Worm (Caenorhabditis elegans) whole organism, L1 larva: Measurements from ENCODE around the gene txt-9.
A peak's percentile ranks its signal among the peaks of the same experiment; 100 is the strongest.

Experiments used
- C16A3.4 ChIP-seq: fragments of 150-350 bp; optimal IDR thresholded peaks from 2 replicates; lab custom pipeline; 2014; ENCODE audit warnings: missing biosample characterization, missing genetic modification characterization
- Y116A8C.19 ChIP-seq: sonication (generic microtip); optimal IDR thresholded peaks from 2 replicates; lab custom pipeline; 2016; ENCODE audit warnings: missing compliant biosample characterization, missing genetic modification characterization, borderline replicate concordance
- aly-2 ChIP-seq: fragments of 150-350 bp; optimal IDR thresholded peaks from 2 replicates; lab custom pipeline; 2014; ENCODE audit warnings: missing biosample characterization, missing genetic modification characterization
- ama-1 ChIP-seq: fragments of 150-350 bp; optimal IDR thresholded peaks from 2 replicates; lab custom pipeline; 2014
- ceh-8 ChIP-seq: fragments of 200-800 bp; sonication (Bioruptor generic); optimal IDR thresholded peaks from 2 replicates; lab custom pipeline; 2018; ENCODE audit warnings: mild to moderate bottlenecking, missing genetic modification characterization, moderate library complexity, missing compliant biosample characterization
- ceh-82 ChIP-seq, 3 experiments: fragments of 150-350 bp in 1 of 3; sonication (generic microtip) in 2 of 3; optimal IDR thresholded peaks; 2 replicates each; lab custom pipeline; 2014 to 2017; ENCODE audit warnings: missing biosample characterization in 3 of 3, missing genetic modification characterization in 3 of 3
- ceh-88 ChIP-seq: fragments of 200-800 bp; sonication (Bioruptor generic); IDR thresholded peaks from 2 replicates; pipeline ENCODE4 v1.3.6; 2022; ENCODE audit warnings: missing genetic modification characterization, missing compliant biosample characterization
- ceh-90 ChIP-seq: sonication (generic microtip); optimal IDR thresholded peaks from 2 replicates; lab custom pipeline; 2016; ENCODE audit warnings: missing genetic modification characterization, missing compliant biosample characterization
- dpl-1 ChIP-seq, 3 experiments: fragments of 150-350 bp in 2 of 3; sonication (generic microtip) in 1 of 3; optimal IDR thresholded peaks; 2 replicates each; lab custom pipeline; 2014 to 2017; ENCODE audit warnings: missing biosample characterization in 3 of 3, missing genetic modification characterization in 3 of 3, missing genetic modification reagents in 3 of 3
- dsc-1 ChIP-seq: sonication (generic microtip); optimal IDR thresholded peaks from 2 replicates; lab custom pipeline; 2016; ENCODE audit warnings: mild to moderate bottlenecking, missing genetic modification characterization, missing compliant biosample characterization
- efl-1 ChIP-seq, 4 experiments: fragments of 150-350 bp; optimal IDR thresholded peaks in 3 of 4; peaks in 1 of 4; 1 replicate in 1 of 4; 2 replicates in 3 of 4; lab custom pipeline; 2014; ENCODE audit warnings: missing biosample characterization in 2 of 4, missing genetic modification characterization in 2 of 4, missing genetic modification reagents in 2 of 4
- efl-3 ChIP-seq: fragments of 200-800 bp; sonication (Bioruptor generic); optimal IDR thresholded peaks from 2 replicates; lab custom pipeline; 2018; ENCODE audit warnings: mild to moderate bottlenecking, missing genetic modification characterization, missing compliant biosample characterization
- egl-27 ChIP-seq, 2 experiments: fragments of 150-350 bp in 1 of 2; sonication (generic microtip); optimal IDR thresholded peaks; 3 replicates each; lab custom pipeline; 2017 to 2018; ENCODE audit warnings: missing biosample characterization in 2 of 2, missing genetic modification characterization in 2 of 2, missing genetic modification reagents in 2 of 2
- elt-2 ChIP-seq: sonication (generic microtip); optimal IDR thresholded peaks from 2 replicates; lab custom pipeline; 2016; ENCODE audit warnings: missing genetic modification characterization, mild to moderate bottlenecking, inconsistent platforms, missing compliant biosample characterization, missing genetic modification reagents
- elt-3 ChIP-seq, 6 experiments: fragments of 150-350 bp in 1 of 6; sonication (generic microtip); optimal IDR thresholded peaks; 2 replicates each; lab custom pipeline; 2017 to 2018; ENCODE audit warnings: missing biosample characterization in 6 of 6, missing genetic modification characterization in 6 of 6, inconsistent platforms in 1 of 6
- fkh-4 ChIP-seq: sonication (generic microtip); optimal IDR thresholded peaks from 2 replicates; lab custom pipeline; 2016; ENCODE audit warnings: missing compliant biosample characterization, missing genetic modification characterization, borderline replicate concordance
- fkh-8 ChIP-seq: sonication (generic microtip); optimal IDR thresholded peaks from 2 replicates; lab custom pipeline; 2016; ENCODE audit warnings: mild to moderate bottlenecking, missing genetic modification characterization, missing compliant biosample characterization
- fos-1 ChIP-seq: fragments of 150-350 bp; optimal IDR thresholded peaks from 2 replicates; lab custom pipeline; 2014; ENCODE audit warnings: missing biosample characterization, missing genetic modification characterization
- grh-1 ChIP-seq: fragments of 200-800 bp; sonication (Bioruptor generic); IDR thresholded peaks from 2 replicates; pipeline ENCODE4 v1.3.6; 2022; ENCODE audit warnings: missing genetic modification reagents, missing genetic modification characterization, missing compliant biosample characterization
- jun-1 ChIP-seq: fragments of 150-350 bp; optimal IDR thresholded peaks from 2 replicates; lab custom pipeline; 2014; ENCODE audit warnings: missing biosample characterization, missing genetic modification reagents, missing genetic modification characterization
- lin-13 ChIP-seq: fragments of 150-350 bp; optimal IDR thresholded peaks from 2 replicates; lab custom pipeline; 2014; ENCODE audit warnings: missing biosample characterization, missing genetic modification reagents, missing genetic modification characterization
- lin-35 ChIP-seq, 2 experiments: fragments of 150-350 bp; optimal IDR thresholded peaks; 2 replicates each; lab custom pipeline; 2014; ENCODE audit warnings: missing biosample characterization in 2 of 2, missing genetic modification characterization in 2 of 2, missing genetic modification reagents in 2 of 2
- lin-39 ChIP-seq: fragments of 150-350 bp; optimal IDR thresholded peaks from 2 replicates; lab custom pipeline; 2014; ENCODE audit warnings: missing biosample characterization, missing genetic modification reagents, missing genetic modification characterization
- lsy-2 ChIP-seq, 2 experiments: fragments of 150-350 bp; optimal IDR thresholded peaks; 2 replicates each; lab custom pipeline; 2014; ENCODE audit warnings: missing biosample characterization in 2 of 2, missing genetic modification characterization in 2 of 2
- mab-9 ChIP-seq: fragments of 200-800 bp; sonication (Bioruptor generic); IDR thresholded peaks from 2 replicates; pipeline ENCODE4 v1.3.6; 2022; ENCODE audit warnings: missing genetic modification reagents, missing genetic modification characterization, missing compliant biosample characterization
- mep-1 ChIP-seq: fragments of 150-350 bp; optimal IDR thresholded peaks from 2 replicates; lab custom pipeline; 2014; ENCODE audit warnings: missing biosample characterization, missing genetic modification characterization
- nhr-19 ChIP-seq: fragments of 200-800 bp; sonication (Bioruptor generic); conservative IDR thresholded peaks from 2 replicates; pipeline ENCODE4 v1.3.6; 2022; ENCODE audit warnings: missing genetic modification characterization, missing compliant biosample characterization
- nhr-20 ChIP-seq: sonication (generic microtip); optimal IDR thresholded peaks from 2 replicates; lab custom pipeline; 2016; ENCODE audit warnings: mild to moderate bottlenecking, missing genetic modification characterization, missing compliant biosample characterization
- nhr-28 ChIP-seq: fragments of 150-350 bp; optimal IDR thresholded peaks from 2 replicates; lab custom pipeline; 2014; ENCODE audit warnings: missing biosample characterization, missing genetic modification characterization
- nhr-47 ChIP-seq: sonication (generic microtip); optimal IDR thresholded peaks from 2 replicates; lab custom pipeline; 2016; ENCODE audit warnings: mild to moderate bottlenecking, missing genetic modification characterization, moderate library complexity, missing compliant biosample characterization
- nhr-71 ChIP-seq: sonication (generic microtip); optimal IDR thresholded peaks from 2 replicates; lab custom pipeline; 2016; ENCODE audit warnings: mild to moderate bottlenecking, missing genetic modification characterization, moderate library complexity, missing compliant biosample characterization
- nhr-76 ChIP-seq: sonication (generic microtip); optimal IDR thresholded peaks from 2 replicates; lab custom pipeline; 2017; ENCODE audit warnings: missing biosample characterization, missing genetic modification characterization
- nhr-77 ChIP-seq: fragments of 150-350 bp; optimal IDR thresholded peaks from 2 replicates; lab custom pipeline; 2014; ENCODE audit warnings: missing biosample characterization, missing genetic modification characterization
- pax-3 ChIP-seq: fragments of 200-800 bp; sonication (Bioruptor generic); optimal IDR thresholded peaks from 2 replicates; lab custom pipeline; 2018; ENCODE audit warnings: mild to moderate bottlenecking, missing genetic modification characterization, moderate library complexity, missing compliant biosample characterization
- rnt-1 ChIP-seq: sonication (generic microtip); optimal IDR thresholded peaks from 2 replicates; lab custom pipeline; 2016; ENCODE audit warnings: mild to moderate bottlenecking, missing genetic modification characterization, moderate library complexity, missing compliant biosample characterization
- skn-1 ChIP-seq: fragments of 150-350 bp; optimal IDR thresholded peaks from 2 replicates; lab custom pipeline; 2014; ENCODE audit warnings: missing biosample characterization, missing genetic modification characterization
- snu-23 ChIP-seq: sonication (generic microtip); optimal IDR thresholded peaks from 2 replicates; lab custom pipeline; 2016; ENCODE audit warnings: missing genetic modification characterization, missing compliant biosample characterization
- sptf-1 ChIP-seq: fragments of 150-350 bp; optimal IDR thresholded peaks from 2 replicates; lab custom pipeline; 2014; ENCODE audit warnings: missing biosample characterization, missing genetic modification characterization
- tbx-2 ChIP-seq: sonication (generic microtip); optimal IDR thresholded peaks from 2 replicates; lab custom pipeline; 2016; ENCODE audit warnings: missing genetic modification characterization, missing compliant biosample characterization
- tlp-1 ChIP-seq: fragments of 150-350 bp; optimal IDR thresholded peaks from 2 replicates; lab custom pipeline; 2014; ENCODE audit warnings: missing biosample characterization, missing genetic modification characterization
- unc-130 ChIP-seq: fragments of 150-350 bp; optimal IDR thresholded peaks from 2 replicates; lab custom pipeline; 2017; ENCODE audit warnings: missing biosample characterization, missing genetic modification characterization, inconsistent platforms
- unc-86 ChIP-seq: sonication (generic microtip); optimal IDR thresholded peaks from 2 replicates; lab custom pipeline; 2016; ENCODE audit warnings: missing genetic modification characterization, missing compliant biosample characterization
- ztf-11 ChIP-seq, 2 experiments: sonication (generic microtip); optimal IDR thresholded peaks; 2 replicates each; lab custom pipeline; 2016 to 2017; ENCODE audit warnings: missing genetic modification characterization in 2 of 2, missing biosample characterization in 1 of 2, missing compliant biosample characterization in 1 of 2

txt-9 gene

DNA sequence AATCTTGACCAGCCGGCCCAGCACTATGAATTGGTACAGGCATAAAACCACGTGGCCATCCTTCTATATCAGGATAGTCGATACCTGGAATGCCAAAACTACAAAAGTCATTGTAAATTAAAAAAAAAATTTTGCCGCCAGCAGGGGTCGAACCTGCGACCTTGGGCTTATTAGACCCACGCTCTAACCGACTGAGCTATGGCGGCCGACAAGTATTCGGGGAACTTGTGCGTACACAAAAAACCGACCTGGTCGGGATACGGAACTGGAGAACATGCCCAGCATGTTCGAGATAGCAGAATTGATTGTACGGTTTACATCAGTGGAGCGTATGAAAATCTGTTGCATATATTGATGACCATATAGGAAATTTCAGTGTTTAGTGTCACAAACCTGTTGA lies 28.3 kb upstream of the txt-9 start (continued):
- TF ChIP-seq dpl-1 (GFP tag; optimal IDR thresholded peaks at IDR 0.05; lab: Kevin White, UChicago) (peak; percentile 31 to 47 (median 44)), C16A3.4 (tag; lab: Kevin White, UChicago) (peak; percentile 44), ceh-8 (GFP tag; lab: Kevin White, UChicago) (no peak), nhr-71 (tag; lab: Kevin White, UChicago) (peak; percentile 74), mep-1 (peak; percentile 67), lin-39 (tag; lab: Kevin White, UChicago) (no peak), ama-1 (lab: Kevin White, UChicago) (no peak), pax-3 (tag; lab: Kevin White, UChicago) (peak; percentile 29), nhr-77 (tag; lab: Kevin White, UChicago) (peak; percentile 23), rnt-1 (tag; lab: Kevin White, UChicago) (peak; percentile 85), mab-9 (GFP tag; lab: Robert Waterston, UW) (0 out of 2 replicates have a peak, but pooled peaks have one; percentile 43), nhr-19 (GFP tag; lab: Robert Waterston, UW) (peak; percentile 76)

DNA sequence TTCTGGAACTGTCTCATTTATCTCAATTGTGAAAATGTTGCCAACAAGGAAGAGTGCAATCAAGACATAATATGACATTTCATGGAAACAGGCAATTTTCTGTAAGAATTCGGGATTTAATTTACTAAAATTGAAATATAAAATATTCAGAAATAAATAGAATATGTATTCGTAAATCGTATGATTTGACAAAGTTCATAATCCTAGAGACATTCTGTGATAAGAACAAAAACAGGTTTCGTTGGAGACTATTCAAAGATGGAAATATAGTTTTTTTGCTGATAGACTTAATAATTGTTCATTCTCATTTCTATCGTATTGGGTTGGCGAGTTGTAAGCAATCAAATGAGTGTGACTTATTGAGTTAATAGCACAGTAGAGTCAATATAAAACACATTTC lies 27.5 kb upstream of the txt-9 start, which contains the start of gene C27A2.12:
Gene C27A2.12, minus strand, starts transcription at position 101 of the 400 bp plus-strand sequence.
- TF ChIP-seq lsy-2 (tag; optimal IDR thresholded peaks at IDR 0.05; lab: Kevin White, UChicago) (no peak), mab-9 (GFP tag; lab: Robert Waterston, UW) (no peak), tlp-1 (tag; lab: Kevin White, UChicago) (no peak), dsc-1 (tag; lab: Kevin White, UChicago) (no peak), C16A3.4 (tag; lab: Kevin White, UChicago) (no peak)

DNA sequence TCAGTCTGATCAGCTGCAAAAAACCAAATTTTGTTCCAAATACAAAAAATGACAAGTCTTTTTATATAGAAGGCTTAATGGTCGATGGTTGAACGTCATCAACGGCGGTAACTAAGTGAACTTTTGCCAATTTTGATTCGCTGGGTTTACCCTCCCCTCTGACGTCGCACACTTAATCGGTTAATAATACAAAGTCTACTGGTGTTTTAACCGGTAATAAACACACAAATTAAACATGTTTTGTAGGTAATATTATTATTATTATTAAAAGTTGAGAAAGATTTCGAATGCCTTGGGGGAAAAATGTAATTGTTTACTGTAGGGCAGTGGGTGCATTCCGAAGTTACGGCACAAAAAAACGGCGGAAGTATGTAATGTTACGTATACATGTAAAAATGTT lies 24.9 kb upstream of the txt-9 start, which contains the start of gene pho-12:
Gene pho-12, minus strand, starts transcription at position 101 of the 400 bp plus-strand sequence.
- TF ChIP-seq aly-2 (tag; lab: Kevin White, UChicago), result no peak
- no peak for TF ChIP-seq dpl-1 (GFP tag; optimal IDR thresholded peaks at IDR 0.05; lab: Kevin White, UChicago)
- TF ChIP-seq mep-1, result no peak
- TF ChIP-seq tlp-1 (tag; lab: Kevin White, UChicago), result no peak
- TF ChIP-seq skn-1 (tag; lab: Kevin White, UChicago), result no peak
- TF ChIP-seq egl-27 (tag; optimal IDR thresholded peaks at IDR 0.05; lab: Kevin White, UChicago), result no peak
- no peak for TF ChIP-seq ceh-90
- TF ChIP-seq unc-86 (tag; lab: Kevin White, UChicago), result no peak
- TF ChIP-seq grh-1 (GFP tag; lab: Robert Waterston, UW), result no peak
- no peak for TF ChIP-seq nhr-47
- no peak for TF ChIP-seq ceh-8 (GFP tag; lab: Kevin White, UChicago)
- TF ChIP-seq elt-3 (tag; optimal IDR thresholded peaks at IDR 0.05; lab: Kevin White, UChicago), result no peak
- no peak for TF ChIP-seq efl-3 (GFP tag; lab: Kevin White, UChicago)

DNA sequence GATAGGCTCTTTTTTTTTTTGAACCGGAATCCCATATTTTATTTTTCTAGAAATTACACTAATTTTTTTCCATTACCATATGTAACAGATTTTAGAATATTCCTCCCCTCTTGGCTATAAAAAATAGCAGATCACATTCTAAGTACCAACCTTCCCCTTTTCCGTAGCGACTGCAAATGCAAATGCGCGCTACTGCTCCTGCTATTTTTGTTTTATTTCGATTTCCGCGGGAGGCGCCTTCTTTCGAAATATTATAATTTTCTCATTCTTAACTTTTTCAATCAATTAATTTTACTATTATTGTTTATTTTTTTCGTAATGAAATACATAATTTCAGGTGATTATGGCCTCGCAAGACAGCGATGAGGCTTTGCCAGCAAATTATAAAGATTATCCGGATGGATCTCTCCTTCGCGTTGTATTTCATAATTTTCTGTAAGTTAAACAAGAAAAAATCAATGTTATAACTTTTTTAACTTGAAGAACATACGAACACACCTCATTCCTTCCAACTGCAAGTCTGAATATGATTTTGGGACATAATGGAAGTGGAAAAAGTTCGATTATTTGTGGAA lies 23.7 kb upstream of the txt-9 start, which contains the start of gene smc-5:
Gene smc-5, plus strand, starts transcription at position 332 of the 575 bp plus-strand sequence.
- TF ChIP-seq C16A3.4 (tag; lab: Kevin White, UChicago) (peak; percentile 92), Y116A8C.19 (tag; lab: Kevin White, UChicago) (no peak), ceh-82 (tag; optimal IDR thresholded peaks at IDR 0.05; lab: Kevin White, UChicago) (peak in 2 of 3 experiments; percentile 37 to 79), fkh-8 (tag; lab: Kevin White, UChicago) (peak; percentile 75), nhr-76 (tag; lab: Kevin White, UChicago) (no peak), nhr-20 (tag; lab: Kevin White, UChicago) (peak; percentile 66), sptf-1 (no peak), aly-2 (tag; lab: Kevin White, UChicago) (peak; percentile 28), nhr-28 (tag; lab: Kevin White, UChicago) (no peak), unc-130 (tag; lab: Kevin White, UChicago) (peak; percentile 45), lsy-2 (tag; optimal IDR thresholded peaks at IDR 0.05; lab: Kevin White, UChicago) (peak; percentile 71 to 94), fos-1 (tag; lab: Kevin White, UChicago) (peak; percentile 54), lin-13 (peak; percentile 41), efl-1 (optimal IDR thresholded peaks at IDR 0.05; lab: Kevin White, UChicago) (peak; percentile 84 to 88), efl-1 (GFP tag; optimal IDR thresholded peaks at IDR 0.05 in 1 of 2; lab: Kevin White, UChicago) (peak; percentile 86 to 98), jun-1 (peak; percentile 32), ceh-88 (GFP tag; lab: Robert Waterston, UW) (peak; percentile 46; the same call in 1 of the 2 replicates), egl-27 (tag; optimal IDR thresholded peaks at IDR 0.05; lab: Kevin White, UChicago) (no peak), ztf-11 (tag; optimal IDR thresholded peaks at IDR 0.05; lab: Kevin White, UChicago) (peak in 1 of 2 experiments; percentile 48), elt-3 (tag; optimal IDR thresholded peaks at IDR 0.05; lab: Kevin White, UChicago) (peak in 1 of 6 experiments; percentile 80), elt-2 (tag; lab: Kevin White, UChicago) (no peak), lin-35 (GFP tag; optimal IDR thresholded peaks at IDR 0.05; lab: Kevin White, UChicago) (peak; percentile 84 to 94), tbx-2 (peak; percentile 57), pax-3 (tag; lab: Kevin White, UChicago) (peak; percentile 53), fkh-4 (tag; lab: Kevin White, UChicago) (no peak), snu-23 (GFP tag; lab: Kevin White, UChicago) (peak; percentile 78), tlp-1 (tag; lab: Kevin White, UChicago) (no peak)
